Fruit fly (Drosophila melanogaster) whole organism, wandering third instar larva: Measurements from ENCODE around the gene Arp1.

ENCODE experiments used
- Abd-B ChIP-seq: fragments of >200 bp; optimal IDR thresholded peaks from 2 replicates; lab custom pipeline; 2017; ENCODE audit warnings: missing biosample characterization, missing genetic modification characterization
- Dfd ChIP-seq: fragments of >200 bp; optimal IDR thresholded peaks from 2 replicates; lab custom pipeline; 2017; ENCODE audit warnings: missing biosample characterization, missing genetic modification characterization
- GATAd ChIP-seq: sonication (Bioruptor generic); optimal IDR thresholded peaks from 2 replicates; lab custom pipeline; 2016; ENCODE audit warnings: missing biosample characterization, missing genetic modification characterization
- Mio ChIP-seq: sonication (Bioruptor generic); optimal IDR thresholded peaks from 2 replicates; lab custom pipeline; 2016; ENCODE audit warnings: missing biosample characterization, missing genetic modification characterization
- Myc ChIP-seq: fragments of >200 bp; optimal IDR thresholded peaks from 2 replicates; lab custom pipeline; 2017
- fru ChIP-seq: fragments of 200-800 bp; sonication (Bioruptor generic); optimal IDR thresholded peaks from 3 replicates; lab custom pipeline; 2016; ENCODE audit warnings: missing biosample characterization, mild to moderate bottlenecking, missing genetic modification characterization
- pan ChIP-seq: fragments of >200 bp; optimal IDR thresholded peaks from 2 replicates; lab custom pipeline; 2017

DNA sequence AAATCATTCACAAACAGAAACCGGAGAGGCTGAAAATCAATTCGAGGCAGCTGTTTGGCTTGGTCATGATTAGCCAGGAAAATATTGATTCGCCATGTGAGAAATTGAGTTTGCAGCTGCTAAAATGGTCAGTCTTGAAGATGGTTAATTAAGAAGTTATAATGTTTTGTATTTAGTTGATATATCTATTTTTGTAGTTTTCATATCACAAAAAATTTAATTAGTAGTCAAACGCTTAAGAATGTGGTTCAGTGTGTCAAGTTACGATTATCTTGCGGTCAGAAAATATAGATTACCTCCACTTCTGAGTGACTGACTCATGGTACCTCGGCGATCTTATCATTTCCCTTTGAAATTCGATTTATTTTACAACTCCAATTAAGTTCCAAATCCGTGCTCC is 44.6 kb upstream of the Arp1 start:
- TF ChIP-seq Dfd (no peak), fru (GFP tag; lab: Kevin White, UChicago) (no peak), GATAd (GFP tag; lab: Kevin White, UChicago) (no peak), pan (lab: Kevin White, UChicago) (no peak), Mio (GFP tag; lab: Kevin White, UChicago) (no peak), Abd-B (no peak), Myc (no peak)
